Fruit fly (Drosophila melanogaster) whole organism, embryonic: ENCODE results near the gene ATP8B.

Experiments used
- Atf3 ChIP-seq: fragments of 200-800 bp; sonication (Bioruptor generic); optimal IDR thresholded peaks from 3 replicates; lab custom pipeline; 2016; ENCODE audit warnings: missing biosample characterization, missing genetic modification characterization
- CG10959 ChIP-seq: fragments of 200-800 bp; sonication (Bioruptor generic); IDR thresholded peaks from 2 replicates; pipeline ENCODE4 v1.3.6; 2022; ENCODE audit warnings: missing biosample characterization, missing genetic modification characterization
- CG10979 ChIP-seq: fragments of 200-800 bp; sonication (Bioruptor generic); optimal IDR thresholded peaks from 2 replicates; lab custom pipeline; 2018; ENCODE audit warnings: missing biosample characterization, mild to moderate bottlenecking, missing genetic modification characterization, moderate library complexity
- CG11695 ChIP-seq: fragments of 200-800 bp; sonication (Bioruptor generic); IDR thresholded peaks from 3 replicates; pipeline ENCODE4 v1.3.6; 2022; ENCODE audit warnings: missing biosample characterization, missing genetic modification characterization
- CG12236 ChIP-seq: fragments of 200-800 bp; sonication (Bioruptor generic); optimal IDR thresholded peaks from 2 replicates; lab custom pipeline; 2016; ENCODE audit warnings: missing biosample characterization, missing genetic modification characterization
- CG12744 ChIP-seq: fragments of 200-800 bp; sonication (Bioruptor generic); optimal IDR thresholded peaks from 2 replicates; lab custom pipeline; 2016; ENCODE audit warnings: missing biosample characterization, missing genetic modification characterization
- CG13624 ChIP-seq: fragments of 200-800 bp; sonication (Bioruptor generic); optimal IDR thresholded peaks from 2 replicates; lab custom pipeline; 2016; ENCODE audit warnings: missing biosample characterization, missing genetic modification characterization
- CG14014 ChIP-seq: fragments of 200-800 bp; sonication (Bioruptor generic); IDR thresholded peaks from 2 replicates; pipeline ENCODE4 v1.3.6; 2022; ENCODE audit warnings: missing biosample characterization, missing genetic modification characterization
- CG15011 ChIP-seq: fragments of 200-800 bp; sonication (Bioruptor generic); optimal IDR thresholded peaks from 3 replicates; lab custom pipeline; 2018; ENCODE audit warnings: missing biosample characterization, mild to moderate bottlenecking, missing genetic modification characterization
- CG1529 ChIP-seq: fragments of 200-800 bp; sonication (Bioruptor generic); optimal IDR thresholded peaks from 3 replicates; lab custom pipeline; 2018; ENCODE audit warnings: missing biosample characterization, missing genetic modification characterization
- CG15514 ChIP-seq: fragments of 200-800 bp; sonication (Bioruptor generic); optimal IDR thresholded peaks from 3 replicates; lab custom pipeline; 2017; ENCODE audit warnings: missing biosample characterization, missing genetic modification characterization, mild to moderate bottlenecking, moderate library complexity, missing genetic modification reagents
- CG16863 ChIP-seq: fragments of 200-800 bp; sonication (Bioruptor generic); optimal IDR thresholded peaks from 3 replicates; lab custom pipeline; 2016; ENCODE audit warnings: missing biosample characterization, missing genetic modification characterization
- CG17612 ChIP-seq: fragments of 200-800 bp; sonication (Bioruptor generic); IDR thresholded peaks from 2 replicates; pipeline ENCODE4 v1.3.6; 2022; ENCODE audit warnings: missing biosample characterization, missing genetic modification characterization
- CG1792 ChIP-seq: fragments of 200-800 bp; sonication (Bioruptor generic); optimal IDR thresholded peaks from 2 replicates; lab custom pipeline; 2016; ENCODE audit warnings: missing biosample characterization, missing genetic modification characterization
- CG2120 ChIP-seq: fragments of 200-800 bp; sonication (Bioruptor generic); optimal IDR thresholded peaks from 3 replicates; lab custom pipeline; 2016; ENCODE audit warnings: missing biosample characterization, missing genetic modification characterization
- CG34422 ChIP-seq: fragments of 200-800 bp; sonication (Bioruptor generic); IDR thresholded peaks from 3 replicates; pipeline ENCODE4 v1.3.6; 2022; ENCODE audit warnings: missing biosample characterization, missing genetic modification characterization
- CG6689 ChIP-seq: fragments of 200-800 bp; sonication (Bioruptor generic); IDR thresholded peaks from 2 replicates; pipeline ENCODE4 v1.3.6; 2022; ENCODE audit warnings: missing biosample characterization, missing genetic modification characterization
- CG7745 ChIP-seq: fragments of 200-800 bp; sonication (Bioruptor generic); optimal IDR thresholded peaks from 2 replicates; lab custom pipeline; 2018; ENCODE audit warnings: missing biosample characterization, mild to moderate bottlenecking, missing genetic modification characterization, moderate library complexity
- CG8924 ChIP-seq: fragments of 200-800 bp; optimal IDR thresholded peaks from 3 replicates; lab custom pipeline; 2019; ENCODE audit warnings: missing biosample characterization, mild to moderate bottlenecking, missing genetic modification characterization, moderate library complexity
- CG9215 ChIP-seq: fragments of 200-800 bp; sonication (Bioruptor generic); IDR thresholded peaks from 2 replicates; pipeline ENCODE4 v1.3.6; 2022; ENCODE audit warnings: missing biosample characterization, missing genetic modification characterization
- CG9727 ChIP-seq: fragments of 200-800 bp; sonication (Bioruptor generic); optimal IDR thresholded peaks from 3 replicates; lab custom pipeline; 2017; ENCODE audit warnings: missing biosample characterization, mild to moderate bottlenecking, missing genetic modification characterization
- Chrac-16 ChIP-seq: fragments of 200-800 bp; sonication (Bioruptor generic); optimal IDR thresholded peaks from 3 replicates; lab custom pipeline; 2016; ENCODE audit warnings: missing biosample characterization, missing genetic modification characterization
- CoRest ChIP-seq: fragments of 200-800 bp; sonication (Bioruptor generic); optimal IDR thresholded peaks from 3 replicates; lab custom pipeline; 2018; ENCODE audit warnings: missing biosample characterization, mild to moderate bottlenecking, missing genetic modification characterization, moderate library complexity
- D ChIP-seq, 2 experiments: fragments of 200-800 bp in 1 of 2; fragments of >200 bp in 1 of 2; sonication (Bioruptor generic) in 1 of 2; optimal IDR thresholded peaks; 2 replicates in 1 of 2; 3 replicates in 1 of 2; lab custom pipeline; 2017; ENCODE audit warnings: mild to moderate bottlenecking in 1 of 2, missing biosample characterization in 1 of 2, missing genetic modification characterization in 1 of 2, missing genetic modification reagents in 1 of 2
- D19A ChIP-seq: fragments of 200-800 bp; optimal IDR thresholded peaks from 3 replicates; lab custom pipeline; 2019; ENCODE audit warnings: missing biosample characterization, mild to moderate bottlenecking, missing genetic modification characterization, moderate library complexity
- E2f2 ChIP-seq: fragments of 200-800 bp; sonication (Bioruptor generic); IDR thresholded peaks from 2 replicates; pipeline ENCODE4 v1.3.6; 2022; ENCODE audit warnings: missing biosample characterization, missing genetic modification characterization
- HLH4C ChIP-seq: fragments of 200-800 bp; sonication (Bioruptor generic); IDR thresholded peaks from 3 replicates; pipeline ENCODE4 v1.3.6; 2022; ENCODE audit warnings: missing biosample characterization, missing genetic modification characterization; ENCODE audit not compliant: partially characterized antibody
- Hr51 ChIP-seq, 2 experiments: fragments of 200-800 bp; sonication (Bioruptor generic); optimal IDR thresholded peaks; 2 replicates in 1 of 2; 3 replicates in 1 of 2; lab custom pipeline; 2016 to 2018; ENCODE audit warnings: missing biosample characterization in 2 of 2, missing genetic modification characterization in 2 of 2, mild to moderate bottlenecking in 1 of 2, moderate library complexity in 1 of 2
- MESR4 ChIP-seq: fragments of 200-800 bp; sonication (Bioruptor generic); optimal IDR thresholded peaks from 2 replicates; lab custom pipeline; 2018; ENCODE audit warnings: missing biosample characterization, mild to moderate bottlenecking, missing genetic modification characterization, moderate library complexity
- Mad ChIP-seq: fragments of 200-800 bp; sonication (Bioruptor generic); optimal IDR thresholded peaks from 2 replicates; lab custom pipeline; 2016; ENCODE audit warnings: missing biosample characterization, missing genetic modification characterization
- Neu2 ChIP-seq: fragments of 200-800 bp; sonication (Bioruptor generic); optimal IDR thresholded peaks from 3 replicates; lab custom pipeline; 2016; ENCODE audit warnings: missing biosample characterization, missing genetic modification characterization, borderline replicate concordance
- Ptx1 ChIP-seq: fragments of 200-800 bp; sonication (Bioruptor generic); IDR thresholded peaks from 2 replicates; pipeline ENCODE4 v1.3.6; 2022; ENCODE audit warnings: missing biosample characterization, missing genetic modification characterization
- Taf1 ChIP-seq: fragments of 200-800 bp; sonication (Bioruptor generic); IDR thresholded peaks from 2 replicates; pipeline ENCODE4 v1.3.6; 2022; ENCODE audit warnings: missing biosample characterization, missing genetic modification characterization
- cato ChIP-seq: fragments of 200-800 bp; sonication (Bioruptor generic); optimal IDR thresholded peaks from 2 replicates; lab custom pipeline; 2016; ENCODE audit warnings: missing biosample characterization, missing genetic modification characterization, borderline replicate concordance
- crol ChIP-seq: fragments of 200-800 bp; sonication (Bioruptor generic); IDR thresholded peaks from 2 replicates; pipeline ENCODE4 v1.3.6; 2022; ENCODE audit warnings: missing biosample characterization, missing genetic modification characterization
- dati ChIP-seq: fragments of 200-800 bp; sonication (Bioruptor generic); IDR thresholded peaks from 2 replicates; pipeline ENCODE4 v1.3.6; 2022; ENCODE audit warnings: missing biosample characterization, missing genetic modification characterization
- fd3F ChIP-seq: fragments of 200-800 bp; sonication (Bioruptor generic); optimal IDR thresholded peaks from 2 replicates; lab custom pipeline; 2018; ENCODE audit warnings: missing biosample characterization, mild to moderate bottlenecking, missing genetic modification characterization, moderate library complexity
- gem ChIP-seq: fragments of 200-800 bp; sonication (Bioruptor generic); optimal IDR thresholded peaks from 2 replicates; lab custom pipeline; 2019; ENCODE audit warnings: missing biosample characterization, mild to moderate bottlenecking, missing genetic modification characterization, moderate library complexity
- grn ChIP-seq: fragments of 200-800 bp; sonication (Bioruptor generic); optimal IDR thresholded peaks from 3 replicates; lab custom pipeline; 2017; ENCODE audit warnings: missing biosample characterization, missing genetic modification characterization
- jigr1 ChIP-seq: fragments of 200-800 bp; sonication (Bioruptor generic); IDR thresholded peaks from 3 replicates; pipeline ENCODE4 v1.3.6; 2022; ENCODE audit warnings: missing biosample characterization, missing genetic modification characterization
- lab ChIP-seq: fragments of 200-800 bp; sonication (Bioruptor generic); optimal IDR thresholded peaks from 3 replicates; lab custom pipeline; 2017; ENCODE audit warnings: missing biosample characterization, missing genetic modification characterization, mild to moderate bottlenecking, moderate library complexity, missing genetic modification reagents
- lov ChIP-seq, 2 experiments: fragments of 200-800 bp in 1 of 2; fragments of >200 bp in 1 of 2; sonication (Bioruptor generic) in 1 of 2; IDR thresholded peaks in 1 of 2; optimal IDR thresholded peaks in 1 of 2; 2 replicates in 1 of 2; 3 replicates in 1 of 2; pipeline versions ENCODE4 v1.3.6 to Lab custom; 2017 to 2022; ENCODE audit warnings: missing biosample characterization in 1 of 2, missing genetic modification characterization in 1 of 2
- luna ChIP-seq: fragments of 200-800 bp; sonication (Bioruptor generic); optimal IDR thresholded peaks from 2 replicates; lab custom pipeline; 2016; ENCODE audit warnings: missing biosample characterization, missing genetic modification characterization
- mam ChIP-seq: fragments of 200-800 bp; sonication (Bioruptor generic); optimal IDR thresholded peaks from 3 replicates; lab custom pipeline; 2016; ENCODE audit warnings: missing biosample characterization, missing genetic modification characterization
- pfk ChIP-seq: fragments of 200-800 bp; sonication (Bioruptor generic); optimal IDR thresholded peaks from 2 replicates; lab custom pipeline; 2018; ENCODE audit warnings: missing biosample characterization, mild to moderate bottlenecking, missing genetic modification characterization, moderate library complexity
- psq ChIP-seq: fragments of 200-800 bp; sonication (Bioruptor generic); optimal IDR thresholded peaks from 2 replicates; lab custom pipeline; 2017; ENCODE audit warnings: missing biosample characterization, missing genetic modification characterization
- row ChIP-seq: fragments of 200-800 bp; sonication (Bioruptor generic); IDR thresholded peaks from 3 replicates; pipeline ENCODE4 v1.3.6; 2022; ENCODE audit warnings: missing biosample characterization, missing genetic modification characterization
- schlank ChIP-seq: fragments of 200-800 bp; sonication (Bioruptor generic); optimal IDR thresholded peaks from 2 replicates; lab custom pipeline; 2018; ENCODE audit warnings: missing biosample characterization, mild to moderate bottlenecking, missing genetic modification characterization
- slbo ChIP-seq: fragments of 200-800 bp; sonication (Bioruptor generic); IDR thresholded peaks from 2 replicates; pipeline ENCODE4 v1.3.6; 2022; ENCODE audit warnings: missing biosample characterization, missing genetic modification characterization
- ttk ChIP-seq: fragments of 200-800 bp; sonication (Bioruptor generic); IDR thresholded peaks from 2 replicates; pipeline ENCODE4 v2.1.2; 2022; ENCODE audit warnings: missing biosample characterization, missing genetic modification characterization
- zfh2 ChIP-seq: fragments of 200-800 bp; sonication (Bioruptor generic); optimal IDR thresholded peaks from 2 replicates; lab custom pipeline; 2016; ENCODE audit warnings: missing biosample characterization, missing genetic modification characterization

Gene ATP8B

DNA sequence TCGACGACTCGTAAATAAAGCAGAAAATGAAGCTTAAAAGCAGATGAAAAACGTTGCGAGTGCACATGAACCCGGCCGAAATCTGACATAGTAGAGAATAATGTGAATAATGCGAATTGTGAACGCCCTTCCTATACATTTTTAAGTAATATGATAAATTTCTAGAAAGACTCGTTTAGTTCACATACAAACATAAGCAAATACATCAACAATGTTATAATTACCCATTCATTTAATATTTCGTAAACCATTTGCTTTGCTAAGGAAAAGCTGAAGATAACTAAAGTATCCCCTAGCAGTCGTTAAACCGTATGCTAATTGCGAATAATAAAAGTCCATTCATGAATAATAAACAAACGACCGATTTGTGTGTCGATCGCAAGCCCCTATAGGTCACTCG lies 6.9 kb downstream of the ATP8B start (continued):
- TF ChIP-seq MESR4 (GFP tag; lab: Kevin White, UChicago) (no peak), CG14014 (GFP tag; lab: Robert Waterston, UW) (no peak), grn (GFP tag; lab: Kevin White, UChicago) (no peak), lov (optimal IDR thresholded peaks at IDR 0.05; lab: Kevin White, UChicago) (no peak), lov (GFP tag; IDR thresholded peaks at IDR 0.05; lab: Robert Waterston, UW) (no peak), fd3F (GFP tag; lab: Kevin White, UChicago) (peak; percentile 43), Ptx1 (peak; percentile 40), Taf1 (GFP tag; lab: Robert Waterston, UW) (no peak), CG11695 (GFP tag; lab: Robert Waterston, UW) (0 out of 3 replicates have a peak, but pooled peaks have one; percentile 28), row (no peak; the same call in 2 of the 3 replicates), CG16863 (no peak), CG12236 (GFP tag; lab: Kevin White, UChicago) (no peak), D19A (tag; lab: Kevin White, UChicago) (no peak), HLH4C (GFP tag; lab: Robert Waterston, UW) (no peak), zfh2 (GFP tag; lab: Kevin White, UChicago) (peak; percentile 39), CoRest (tag; lab: Kevin White, UChicago) (peak; percentile 35), psq (no peak), lab (GFP tag; lab: Kevin White, UChicago) (peak; percentile 30), Atf3 (GFP tag; lab: Kevin White, UChicago) (no peak), E2f2 (GFP tag; lab: Robert Waterston, UW) (no peak), CG34422 (0 out of 3 replicates have a peak, but pooled peaks have one; percentile 12), crol (no peak), mam (GFP tag; lab: Kevin White, UChicago) (peak; percentile 24), CG15514 (no peak), CG15011 (GFP tag; lab: Kevin White, UChicago) (no peak), dati (GFP tag; lab: Robert Waterston, UW) (no peak), Chrac-16 (GFP tag; lab: Kevin White, UChicago) (no peak), CG9215 (GFP tag; lab: Robert Waterston, UW) (no peak), gem (tag; lab: Kevin White, UChicago) (peak; percentile 59), Hr51 (GFP tag; optimal IDR thresholded peaks at IDR 0.05; lab: Kevin White, UChicago) (peak in 1 of 2 experiments; percentile 51), CG12744 (GFP tag; lab: Kevin White, UChicago) (no peak), Neu2 (GFP tag; lab: Kevin White, UChicago) (no peak), CG1792 (no peak), pfk (GFP tag; lab: Kevin White, UChicago) (no peak), CG8924 (tag; lab: Kevin White, UChicago) (no peak), D (optimal IDR thresholded peaks at IDR 0.05; lab: Kevin White, UChicago) (no peak), D (GFP tag; optimal IDR thresholded peaks at IDR 0.05; lab: Kevin White, UChicago) (no peak), slbo (GFP tag; lab: Robert Waterston, UW) (peak; percentile 41; the same call in 1 of the 2 replicates), ttk (GFP tag; lab: Robert Waterston, UW) (no peak), CG7745 (no peak), CG10979 (tag; lab: Kevin White, UChicago) (no peak), schlank (no peak), Mad (GFP tag; lab: Kevin White, UChicago) (no peak), CG9727 (GFP tag; lab: Kevin White, UChicago) (no peak), CG1529 (GFP tag; lab: Kevin White, UChicago) (no peak), CG10959 (GFP tag; lab: Robert Waterston, UW) (no peak), CG6689 (GFP tag; lab: Robert Waterston, UW) (no peak), CG13624 (GFP tag; lab: Kevin White, UChicago) (peak; percentile 17), jigr1 (GFP tag; lab: Robert Waterston, UW) (no peak), CG17612 (GFP tag; lab: Robert Waterston, UW) (no peak), CG2120 (GFP tag; lab: Kevin White, UChicago) (peak; percentile 66), cato (GFP tag; lab: Kevin White, UChicago) (no peak), luna (GFP tag; lab: Kevin White, UChicago) (no peak)
